Worm (Caenorhabditis elegans) whole organism, mixed stage, embryonic: Measurements from ENCODE around the gene Y43E12A.2.

Experiments
- elt-1 ChIP-seq: sonication (generic microtip); optimal IDR thresholded peaks from 2 replicates; lab custom pipeline; 2017; ENCODE audit warnings: missing genetic modification characterization, mild to moderate bottlenecking, missing compliant biosample characterization, antibody characterized with exemption, moderate library complexity, borderline replicate concordance; ENCODE audit not compliant: insufficient read depth
- mab-5 ChIP-seq: fragments of 150-350 bp; optimal IDR thresholded peaks from 2 replicates; lab custom pipeline; 2014; ENCODE audit warnings: missing biosample characterization, missing genetic modification characterization
- mep-1 ChIP-seq: fragments of 150-350 bp; optimal IDR thresholded peaks from 2 replicates; lab custom pipeline; 2017; ENCODE audit warnings: missing biosample characterization, missing genetic modification reagents, missing genetic modification characterization, inconsistent platforms
- unc-39 ChIP-seq: fragments of 150-350 bp; optimal IDR thresholded peaks from 2 replicates; lab custom pipeline; 2014; ENCODE audit warnings: missing biosample characterization, missing genetic modification characterization
- ztf-11 ChIP-seq: fragments of 150-350 bp; optimal IDR thresholded peaks from 2 replicates; lab custom pipeline; 2014; ENCODE audit warnings: missing biosample characterization, missing genetic modification characterization

- TF ChIP-seq ztf-11 (tag; lab: Kevin White, UChicago) (no peak), mep-1 (peak; percentile 80), unc-39 (tag; lab: Kevin White, UChicago) (no peak), mab-5 (tag; lab: Kevin White, UChicago) (no peak), elt-1 (peak; percentile 72)
Measured at ce11 chrIV:11027560-11027959, 45.7 kb downstream of the Y43E12A.2 start.
